Fruit fly (Drosophila melanogaster): Measurements from ENCODE around the gene e.

DNA sequence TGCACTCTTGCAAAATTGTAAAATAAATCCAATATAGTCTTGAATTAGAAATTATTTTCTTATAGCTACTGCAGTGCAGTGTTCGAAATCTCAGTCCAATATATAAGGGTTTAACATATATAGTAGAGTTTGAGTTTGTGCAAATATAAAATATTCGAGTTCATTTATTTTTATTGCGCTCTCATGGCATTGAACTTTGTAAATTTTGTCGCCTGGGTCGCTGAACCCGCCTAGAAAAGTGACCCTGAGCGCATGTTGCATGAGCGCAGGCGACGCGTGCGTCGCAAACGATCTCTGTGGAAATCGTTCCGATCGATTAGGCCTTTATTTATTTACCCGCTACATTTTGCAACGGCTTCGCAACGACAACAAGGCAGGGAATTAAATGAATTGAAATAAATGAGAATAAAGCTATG is 37.0 kb downstream of the e start:
- no peak for TF ChIP-seq CG8478 (optimal IDR thresholded peaks at IDR 0.05)
- no peak for TF ChIP-seq pan (optimal IDR thresholded peaks at IDR 0.05)
